Fruit fly (Drosophila melanogaster) whole organism, wandering third instar larva: ENCODE results near the gene cni.

Experiments used
- Abd-B ChIP-seq: fragments of >200 bp; optimal IDR thresholded peaks from 2 replicates; lab custom pipeline; 2017; ENCODE audit warnings: missing biosample characterization, missing genetic modification characterization
- CG32264 ChIP-seq: fragments of 200-800 bp; sonication (Bioruptor generic); optimal IDR thresholded peaks from 2 replicates; lab custom pipeline; 2016; ENCODE audit warnings: missing biosample characterization, missing genetic modification characterization
- CG9705 ChIP-seq: fragments of 200-800 bp; sonication (Bioruptor generic); optimal IDR thresholded peaks from 2 replicates; lab custom pipeline; 2018; ENCODE audit warnings: missing biosample characterization, mild to moderate bottlenecking, missing genetic modification characterization
- CrebA ChIP-seq: fragments of 200-800 bp; sonication (Bioruptor generic); optimal IDR thresholded peaks from 2 replicates; lab custom pipeline; 2016; ENCODE audit warnings: missing biosample characterization, mild to moderate bottlenecking, missing genetic modification characterization, borderline replicate concordance
- Dfd ChIP-seq: fragments of >200 bp; optimal IDR thresholded peaks from 2 replicates; lab custom pipeline; 2017; ENCODE audit warnings: missing biosample characterization, missing genetic modification characterization
- Dif ChIP-seq: fragments of 200-275, 200-300 bp; sonication (Bioruptor generic); optimal IDR thresholded peaks from 2 replicates; lab custom pipeline; 2018; ENCODE audit warnings: missing biosample characterization, missing genetic modification characterization; ENCODE audit not compliant: partially characterized antibody
- GATAd ChIP-seq: sonication (Bioruptor generic); optimal IDR thresholded peaks from 2 replicates; lab custom pipeline; 2016; ENCODE audit warnings: missing biosample characterization, missing genetic modification characterization
- HLH106 ChIP-seq: fragments of 200-800 bp; optimal IDR thresholded peaks from 3 replicates; lab custom pipeline; 2019; ENCODE audit warnings: missing biosample characterization, mild to moderate bottlenecking, missing genetic modification characterization, moderate library complexity
- Hnf4 ChIP-seq: fragments of 200-800 bp; sonication (Bioruptor generic); optimal IDR thresholded peaks from 2 replicates; lab custom pipeline; 2016; ENCODE audit warnings: missing biosample characterization, mild to moderate bottlenecking, missing genetic modification characterization
- Hr78 ChIP-seq: fragments of >200 bp; optimal IDR thresholded peaks from 2 replicates; lab custom pipeline; 2017; ENCODE audit warnings: missing biosample characterization, missing genetic modification characterization
- Hr83 ChIP-seq: fragments of 200-300 bp; sonication (Bioruptor generic); optimal IDR thresholded peaks from 2 replicates; lab custom pipeline; 2016; ENCODE audit warnings: missing biosample characterization, mild to moderate bottlenecking, missing genetic modification characterization, moderate library complexity; ENCODE audit not compliant: poor library complexity, severe bottlenecking
- Jra ChIP-seq: sonication (Bioruptor generic); optimal IDR thresholded peaks from 2 replicates; lab custom pipeline; 2016; ENCODE audit warnings: missing biosample characterization, missing genetic modification characterization
- Mio ChIP-seq: sonication (Bioruptor generic); optimal IDR thresholded peaks from 2 replicates; lab custom pipeline; 2016; ENCODE audit warnings: missing biosample characterization, missing genetic modification characterization
- Myc ChIP-seq: fragments of >200 bp; optimal IDR thresholded peaks from 2 replicates; lab custom pipeline; 2017
- N ChIP-seq: fragments of >200 bp; optimal IDR thresholded peaks from 2 replicates; lab custom pipeline; 2018; ENCODE audit warnings: missing biosample characterization, missing external identifiers, missing genetic modification characterization
- OdsH ChIP-seq: fragments of 200-800 bp; sonication (Bioruptor generic); optimal IDR thresholded peaks from 2 replicates; lab custom pipeline; 2016; ENCODE audit warnings: missing biosample characterization, mild to moderate bottlenecking, missing genetic modification characterization
- Rel ChIP-seq, 2 experiments: fragments of 200-800 bp; sonication (Bioruptor generic) in 1 of 2; optimal IDR thresholded peaks; 2 replicates in 1 of 2; 3 replicates in 1 of 2; lab custom pipeline; 2016 to 2019; ENCODE audit warnings: mild to moderate bottlenecking in 2 of 2, missing biosample characterization in 2 of 2, missing genetic modification characterization in 2 of 2, moderate library complexity in 1 of 2
- Sp1 ChIP-seq: fragments of 200-800 bp; sonication (Bioruptor generic); optimal IDR thresholded peaks from 3 replicates; lab custom pipeline; 2019; ENCODE audit warnings: missing biosample characterization, mild to moderate bottlenecking, missing genetic modification characterization, moderate library complexity
- Vsx2 ChIP-seq: fragments of 200-300, 225-300 bp; sonication (Bioruptor generic); optimal IDR thresholded peaks from 2 replicates; lab custom pipeline; 2018; ENCODE audit warnings: missing biosample characterization, missing genetic modification characterization; ENCODE audit not compliant: partially characterized antibody
- br ChIP-seq: fragments of 200-800 bp; sonication (Bioruptor generic); optimal IDR thresholded peaks from 2 replicates; lab custom pipeline; 2016; ENCODE audit warnings: missing biosample characterization, missing genetic modification characterization
- brk ChIP-seq: fragments of 200-800 bp; sonication (Bioruptor generic); optimal IDR thresholded peaks from 2 replicates; lab custom pipeline; 2016; ENCODE audit warnings: missing biosample characterization, mild to moderate bottlenecking, missing genetic modification characterization
- dl ChIP-seq, 2 experiments: fragments of 175-275, 200-275 bp in 1 of 2; fragments of 200-275 bp in 1 of 2; sonication (Bioruptor generic); optimal IDR thresholded peaks; lab custom pipeline; 2018; ENCODE audit warnings: mild to moderate bottlenecking in 2 of 2, missing biosample characterization in 2 of 2, missing genetic modification characterization in 2 of 2, moderate library complexity in 2 of 2; ENCODE audit not compliant: partially characterized antibody in 2 of 2, insufficient read depth in 1 of 2
- dmrt93B ChIP-seq: fragments of 200-800 bp; sonication (Bioruptor generic); optimal IDR thresholded peaks from 2 replicates; lab custom pipeline; 2018; ENCODE audit warnings: missing biosample characterization, mild to moderate bottlenecking, missing genetic modification characterization
- dsf ChIP-seq: sonication (Bioruptor generic); optimal IDR thresholded peaks from 2 replicates; lab custom pipeline; 2016; ENCODE audit warnings: missing biosample characterization, missing genetic modification characterization, borderline replicate concordance
- ey ChIP-seq: fragments of 200-800 bp; sonication (Bioruptor generic); optimal IDR thresholded peaks from 2 replicates; lab custom pipeline; 2016; ENCODE audit warnings: missing biosample characterization, missing genetic modification characterization
- foxo ChIP-seq, 2 experiments: fragments of 200-800 bp; sonication (Bioruptor generic); optimal IDR thresholded peaks; 2 replicates in 1 of 2; 3 replicates in 1 of 2; lab custom pipeline; 2016 to 2017; ENCODE audit warnings: missing biosample characterization in 2 of 2, missing genetic modification characterization in 2 of 2
- fru ChIP-seq: fragments of 200-800 bp; sonication (Bioruptor generic); optimal IDR thresholded peaks from 3 replicates; lab custom pipeline; 2016; ENCODE audit warnings: missing biosample characterization, mild to moderate bottlenecking, missing genetic modification characterization
- h ChIP-seq: fragments of 200-800 bp; sonication (Bioruptor generic); optimal IDR thresholded peaks from 3 replicates; lab custom pipeline; 2016; ENCODE audit warnings: missing biosample characterization, mild to moderate bottlenecking, missing genetic modification characterization
- jim ChIP-seq: fragments of 175-275, 200-325 bp; sonication (Bioruptor generic); optimal IDR thresholded peaks from 2 replicates; lab custom pipeline; 2016; ENCODE audit warnings: missing biosample characterization, mild to moderate bottlenecking, missing genetic modification characterization
- lola ChIP-seq: fragments of >200 bp; optimal IDR thresholded peaks from 2 replicates; lab custom pipeline; 2017; ENCODE audit warnings: missing biosample characterization, missing genetic modification characterization
- pan ChIP-seq: fragments of >200 bp; optimal IDR thresholded peaks from 2 replicates; lab custom pipeline; 2017
- psq ChIP-seq: fragments of 200-800 bp; sonication (Bioruptor generic); optimal IDR thresholded peaks from 3 replicates; lab custom pipeline; 2017; ENCODE audit warnings: missing biosample characterization, mild to moderate bottlenecking, missing genetic modification characterization, moderate library complexity
- rgr ChIP-seq: fragments of 200-800 bp; sonication (Bioruptor generic); optimal IDR thresholded peaks from 3 replicates; lab custom pipeline; 2016; ENCODE audit warnings: missing biosample characterization, mild to moderate bottlenecking, missing genetic modification characterization
- sage ChIP-seq: fragments of 200-800 bp; sonication (Bioruptor generic); optimal IDR thresholded peaks from 2 replicates; lab custom pipeline; 2016; ENCODE audit warnings: missing biosample characterization, mild to moderate bottlenecking, missing genetic modification characterization
- sv ChIP-seq: fragments of 200-800 bp; sonication (Bioruptor generic); optimal IDR thresholded peaks from 3 replicates; lab custom pipeline; 2016; ENCODE audit warnings: missing biosample characterization, missing genetic modification characterization
- tai ChIP-seq: sonication (Bioruptor generic); optimal IDR thresholded peaks from 2 replicates; lab custom pipeline; 2016; ENCODE audit warnings: missing biosample characterization, missing genetic modification characterization
- usp ChIP-seq: fragments of >200 bp; optimal IDR thresholded peaks from 2 replicates; lab custom pipeline; 2017; ENCODE audit warnings: missing biosample characterization, missing genetic modification characterization
- woc ChIP-seq: sonication (Bioruptor generic); optimal IDR thresholded peaks from 2 replicates; lab custom pipeline; 2016; ENCODE audit warnings: missing biosample characterization, mild to moderate bottlenecking, missing genetic modification characterization

The cni gene

dm6 chr2L:16292975-16293501 lies 17.5 kb downstream of the cni start, which contains the start of gene CG13258:
Gene CG13258 (minus strand): TSS chr2L:16293025.
- TF ChIP-seq dsf (GFP tag; lab: Kevin White, UChicago) = no peak
- TF ChIP-seq woc = no peak
- TF ChIP-seq N (GFP tag; lab: Kevin White, UChicago) = no peak
- TF ChIP-seq sv (GFP tag; lab: Kevin White, UChicago) = no peak
- no peak for TF ChIP-seq CG32264 (GFP tag; lab: Kevin White, UChicago)
- no peak for TF ChIP-seq fru (GFP tag; lab: Kevin White, UChicago)
- no peak for TF ChIP-seq tai (GFP tag; lab: Kevin White, UChicago)
- TF ChIP-seq dmrt93B (GFP tag; lab: Kevin White, UChicago) = no peak
- no peak for TF ChIP-seq ey (GFP tag; lab: Kevin White, UChicago)
- TF ChIP-seq Sp1 (GFP tag; lab: Kevin White, UChicago) = no peak
- TF ChIP-seq, all 38 proteins: peak for 0

dm6 chr2L:16290984-16291383 lies 19.5 kb downstream of the cni start, which contains the start of gene CG17329:
Gene CG17329 (plus strand): TSS chr2L:16291284.
- TF ChIP-seq Myc (lab: Kevin White, UChicago) = no peak
- TF ChIP-seq, all 38 proteins: peak for 0

dm6 chr2L:16288393-16288731 lies 22.2 kb downstream of the cni start:
- TF ChIP-seq tai (GFP tag; lab: Kevin White, UChicago) (no peak), rgr (GFP tag; lab: Kevin White, UChicago) (no peak), usp (GFP tag; lab: Kevin White, UChicago) (no peak), pan (lab: Kevin White, UChicago) (no peak), sage (GFP tag; lab: Kevin White, UChicago) (no peak), CG32264 (GFP tag; lab: Kevin White, UChicago) (no peak), GATAd (GFP tag; lab: Kevin White, UChicago) (no peak), Hr78 (GFP tag; lab: Kevin White, UChicago) (no peak)

- TF ChIP-seq Mio = peak; percentile 53
- TF ChIP-seq lola (GFP tag; lab: Kevin White, UChicago) = no peak
- TF ChIP-seq dl (GFP tag; optimal IDR thresholded peaks at IDR 0.05; lab: Kevin White, UChicago; ENCODE audit: insufficient read depth in 1 of 2, partially characterized antibody in 2 of 2) = peak in 1 of 2 experiments; percentile 62
- no peak for TF ChIP-seq usp (GFP tag; lab: Kevin White, UChicago)
- TF ChIP-seq Hr78 (GFP tag; lab: Kevin White, UChicago) = no peak
- no peak for TF ChIP-seq pan (lab: Kevin White, UChicago)
- TF ChIP-seq Hr83 (GFP tag; lab: Kevin White, UChicago) = peak; percentile 97
- peak; percentile 73 for TF ChIP-seq fru (GFP tag; lab: Kevin White, UChicago)
- TF ChIP-seq psq (GFP tag; lab: Kevin White, UChicago) = peak; percentile 34
- TF ChIP-seq Abd-B (GFP tag; lab: Kevin White, UChicago) = no peak
- peak; percentile 64 for TF ChIP-seq GATAd (GFP tag; lab: Kevin White, UChicago)
- TF ChIP-seq h (GFP tag; lab: Kevin White, UChicago) = peak; percentile 86
- peak; percentile 63 for TF ChIP-seq sage (GFP tag; lab: Kevin White, UChicago)
- peak; percentile 86 for TF ChIP-seq Myc (lab: Kevin White, UChicago)
- peak; percentile 73 for TF ChIP-seq dsf (GFP tag; lab: Kevin White, UChicago)
- TF ChIP-seq Jra = peak; percentile 85
- TF ChIP-seq sv (GFP tag; lab: Kevin White, UChicago) = peak; percentile 93
- TF ChIP-seq woc = peak; percentile 48
- TF ChIP-seq CrebA (GFP tag; lab: Kevin White, UChicago) = no peak
- TF ChIP-seq ey (GFP tag; lab: Kevin White, UChicago) = peak; percentile 76
- peak; percentile 51 for TF ChIP-seq Rel (GFP tag; optimal IDR thresholded peaks at IDR 0.05; lab: Kevin White, UChicago)
- TF ChIP-seq Rel (tag; optimal IDR thresholded peaks at IDR 0.05; lab: Kevin White, UChicago) = peak; percentile 47
- peak; percentile 42 for TF ChIP-seq dmrt93B (GFP tag; lab: Kevin White, UChicago)
- TF ChIP-seq tai (GFP tag; lab: Kevin White, UChicago) = peak; percentile 97
- peak; percentile 86 for TF ChIP-seq rgr (GFP tag; lab: Kevin White, UChicago)
- TF ChIP-seq CG32264 (GFP tag; lab: Kevin White, UChicago) = peak; percentile 44
- peak; percentile 76 for TF ChIP-seq br (GFP tag; lab: Kevin White, UChicago)
- peak; percentile 80 for TF ChIP-seq brk
- peak; percentile 61 for TF ChIP-seq Sp1 (GFP tag; lab: Kevin White, UChicago)
- no peak for TF ChIP-seq Dfd (GFP tag; lab: Kevin White, UChicago)
- peak; percentile 64 for TF ChIP-seq HLH106 (tag; lab: Kevin White, UChicago)
- TF ChIP-seq Vsx2 (GFP tag; lab: Kevin White, UChicago) = peak; percentile 98
- TF ChIP-seq Hnf4 (GFP tag; lab: Kevin White, UChicago) = peak; percentile 92
- TF ChIP-seq jim (GFP tag; lab: Kevin White, UChicago) = peak; percentile 90
- TF ChIP-seq N (GFP tag; lab: Kevin White, UChicago) = no peak
- peak; percentile 74 for TF ChIP-seq OdsH (GFP tag; lab: Kevin White, UChicago)
- peak; percentile 84 for TF ChIP-seq Dif
- TF ChIP-seq CG9705 = peak; percentile 58
- TF ChIP-seq foxo (GFP tag; optimal IDR thresholded peaks at IDR 0.05; lab: Kevin White, UChicago) = peak; percentile 66 to 88
These were observed 22.7 kb downstream of the cni start, which contains the start of the genes crp and pkaap for dm6 chr2L:16287602-16288392. Gene crp (minus strand): TSS chr2L:16287730. Gene pkaap (plus strand): TSS chr2L:16288290.
